Worm (Caenorhabditis elegans) whole organism, L1 larva: ENCODE measurements around the gene K09F6.9.

Experiments
- blmp-1 ChIP-seq: fragments of 150-350 bp; optimal IDR thresholded peaks from 2 replicates; lab custom pipeline; 2014; ENCODE audit warnings: missing biosample characterization, missing genetic modification characterization
- fkh-10 ChIP-seq: sonication (generic microtip); optimal IDR thresholded peaks from 2 replicates; lab custom pipeline; 2017; ENCODE audit warnings: missing biosample characterization, missing genetic modification reagents, missing genetic modification characterization
- fos-1 ChIP-seq: fragments of 150-350 bp; optimal IDR thresholded peaks from 2 replicates; lab custom pipeline; 2014; ENCODE audit warnings: missing biosample characterization, missing genetic modification characterization
- mep-1 ChIP-seq: fragments of 150-350 bp; optimal IDR thresholded peaks from 2 replicates; lab custom pipeline; 2014; ENCODE audit warnings: missing biosample characterization, missing genetic modification characterization
- nhr-77 ChIP-seq: fragments of 150-350 bp; optimal IDR thresholded peaks from 2 replicates; lab custom pipeline; 2014; ENCODE audit warnings: missing biosample characterization, missing genetic modification characterization
- snpc-4 ChIP-seq: fragments of 150-350 bp; optimal IDR thresholded peaks from 2 replicates; lab custom pipeline; 2014; ENCODE audit warnings: missing biosample characterization, missing genetic modification characterization
- tlp-1 ChIP-seq: fragments of 150-350 bp; optimal IDR thresholded peaks from 2 replicates; lab custom pipeline; 2014; ENCODE audit warnings: missing biosample characterization, missing genetic modification characterization
- unc-98 ChIP-seq: fragments of 200-800 bp; sonication (Bioruptor generic); IDR thresholded peaks from 2 replicates; pipeline ENCODE4 v1.3.6; 2022; ENCODE audit warnings: missing genetic modification characterization, missing compliant biosample characterization
- ztf-11 ChIP-seq, 2 experiments: sonication (generic microtip); optimal IDR thresholded peaks; 2 replicates each; lab custom pipeline; 2016 to 2017; ENCODE audit warnings: missing genetic modification characterization in 2 of 2, missing biosample characterization in 1 of 2, missing compliant biosample characterization in 1 of 2

ce11 chrII:2317883-2318357 is 35.4 kb upstream of the K09F6.9 start, which contains the start of the genes ZK1240.5 and ZK1240.9:
- TF ChIP-seq mep-1 (tag; lab: Kevin White, UChicago) (no peak), ztf-11 (tag; optimal IDR thresholded peaks at IDR 0.05; lab: Kevin White, UChicago) (no peak), fos-1 (tag; lab: Kevin White, UChicago) (no peak), blmp-1 (tag; lab: Kevin White, UChicago) (no peak), nhr-77 (tag; lab: Kevin White, UChicago) (no peak), fkh-10 (GFP tag; lab: Kevin White, UChicago) (no peak), unc-98 (GFP tag; lab: Robert Waterston, UW) (no peak), snpc-4 (tag; lab: Kevin White, UChicago) (no peak), tlp-1 (no peak)
